Fruit fly (Drosophila melanogaster) whole organism, embryonic: ENCODE measurements around the gene CG10996.

Source experiments
- Adf1 ChIP-seq: fragments of 200-800 bp; sonication (Bioruptor generic); IDR thresholded peaks from 2 replicates; pipeline ENCODE4 v1.3.6; 2022; ENCODE audit warnings: missing biosample characterization, missing genetic modification characterization
- Aef1 ChIP-seq: fragments of 200-800 bp; sonication (Bioruptor generic); IDR thresholded peaks from 3 replicates; pipeline ENCODE4 v1.3.6; 2022; ENCODE audit warnings: missing biosample characterization, missing genetic modification characterization
- CG1024 ChIP-seq: fragments of 200-800 bp; sonication (Bioruptor generic); IDR thresholded peaks from 2 replicates; pipeline ENCODE4 v1.3.6; 2022; ENCODE audit warnings: missing biosample characterization, missing genetic modification characterization
- CG10543 ChIP-seq: fragments of 200-800 bp; sonication (Bioruptor generic); optimal IDR thresholded peaks from 3 replicates; lab custom pipeline; 2017; ENCODE audit warnings: missing biosample characterization, mild to moderate bottlenecking, missing genetic modification characterization, moderate library complexity
- CG12104 ChIP-seq: fragments of 200-800 bp; sonication (Bioruptor generic); optimal IDR thresholded peaks from 3 replicates; lab custom pipeline; 2016; ENCODE audit warnings: missing biosample characterization, missing genetic modification characterization
- CG17385 ChIP-seq: fragments of 200-800 bp; sonication (Bioruptor generic); optimal IDR thresholded peaks from 3 replicates; lab custom pipeline; 2018; ENCODE audit warnings: missing biosample characterization, mild to moderate bottlenecking, missing genetic modification characterization
- CG18599 ChIP-seq: fragments of 200-800 bp; sonication (Bioruptor generic); optimal IDR thresholded peaks from 3 replicates; lab custom pipeline; 2017; ENCODE audit warnings: missing biosample characterization, missing genetic modification characterization, mild to moderate bottlenecking, moderate library complexity, missing genetic modification reagents
- CG2120 ChIP-seq: fragments of 200-800 bp; sonication (Bioruptor generic); optimal IDR thresholded peaks from 3 replicates; lab custom pipeline; 2016; ENCODE audit warnings: missing biosample characterization, missing genetic modification characterization
- CG2712 ChIP-seq: fragments of 200-800 bp; optimal IDR thresholded peaks from 3 replicates; lab custom pipeline; 2019; ENCODE audit warnings: missing biosample characterization, mild to moderate bottlenecking, missing genetic modification characterization, moderate library complexity
- CG4707 ChIP-seq: fragments of 200-800 bp; sonication (Bioruptor generic); optimal IDR thresholded peaks from 2 replicates; lab custom pipeline; 2018; ENCODE audit warnings: missing biosample characterization, mild to moderate bottlenecking, missing genetic modification characterization, moderate library complexity
- CG6254 ChIP-seq: fragments of 200-800 bp; sonication (Bioruptor generic); optimal IDR thresholded peaks from 3 replicates; lab custom pipeline; 2017; ENCODE audit warnings: mild to moderate bottlenecking, missing biosample characterization, missing genetic modification reagents, missing genetic modification characterization
- CG6813 ChIP-seq: fragments of 200-800 bp; sonication (Bioruptor generic); optimal IDR thresholded peaks from 2 replicates; lab custom pipeline; 2017; ENCODE audit warnings: missing biosample characterization, missing genetic modification characterization, mild to moderate bottlenecking, moderate library complexity, missing genetic modification reagents
- CG8089 ChIP-seq: fragments of 200-800 bp; sonication (Bioruptor generic); optimal IDR thresholded peaks from 3 replicates; lab custom pipeline; 2016; ENCODE audit warnings: missing biosample characterization, missing genetic modification characterization
- CG8359 ChIP-seq: fragments of 200-800 bp; sonication (Bioruptor generic); optimal IDR thresholded peaks from 2 replicates; lab custom pipeline; 2017; ENCODE audit warnings: missing biosample characterization, mild to moderate bottlenecking, missing genetic modification characterization, borderline replicate concordance
- CoRest ChIP-seq: fragments of 200-800 bp; sonication (Bioruptor generic); optimal IDR thresholded peaks from 3 replicates; lab custom pipeline; 2018; ENCODE audit warnings: missing biosample characterization, mild to moderate bottlenecking, missing genetic modification characterization, moderate library complexity
- D19A ChIP-seq: fragments of 200-800 bp; optimal IDR thresholded peaks from 3 replicates; lab custom pipeline; 2019; ENCODE audit warnings: missing biosample characterization, mild to moderate bottlenecking, missing genetic modification characterization, moderate library complexity
- D19B ChIP-seq: fragments of 200-800 bp; sonication (Bioruptor generic); optimal IDR thresholded peaks from 2 replicates; lab custom pipeline; 2017; ENCODE audit warnings: missing biosample characterization, mild to moderate bottlenecking, missing genetic modification characterization
- Eip74EF ChIP-seq, 2 experiments: fragments of 200-800 bp in 1 of 2; fragments of >200 bp in 1 of 2; sonication (Bioruptor generic) in 1 of 2; optimal IDR thresholded peaks; 2 replicates each; lab custom pipeline; 2017 to 2019; ENCODE audit warnings: missing biosample characterization in 2 of 2, missing genetic modification characterization in 2 of 2, mild to moderate bottlenecking in 1 of 2, moderate library complexity in 1 of 2
- Gsc ChIP-seq: fragments of 200-800 bp; sonication (Bioruptor generic); IDR thresholded peaks from 2 replicates; pipeline ENCODE4 v1.3.6; 2022; ENCODE audit warnings: missing biosample characterization, missing genetic modification characterization
- H15 ChIP-seq: fragments of 200-800 bp; sonication (Bioruptor generic); IDR thresholded peaks from 3 replicates; pipeline ENCODE4 v1.3.6; 2022; ENCODE audit warnings: missing biosample characterization, missing genetic modification characterization
- Mes4 ChIP-seq: fragments of 200-800 bp; sonication (Bioruptor generic); optimal IDR thresholded peaks from 2 replicates; lab custom pipeline; 2016; ENCODE audit warnings: missing biosample characterization, missing genetic modification characterization
- Mrtf ChIP-seq: fragments of 200-800 bp; sonication (Bioruptor generic); IDR thresholded peaks from 3 replicates; pipeline ENCODE4 v1.3.6; 2022; ENCODE audit warnings: missing biosample characterization, missing genetic modification characterization
- Optix ChIP-seq: fragments of 200-800 bp; sonication (Bioruptor generic); IDR thresholded peaks from 3 replicates; pipeline ENCODE4 v1.3.6; 2022; ENCODE audit warnings: missing biosample characterization, missing genetic modification characterization
- PHDP ChIP-seq: fragments of 200-800 bp; sonication (Bioruptor generic); optimal IDR thresholded peaks from 3 replicates; lab custom pipeline; 2018; ENCODE audit warnings: missing biosample characterization, mild to moderate bottlenecking, missing genetic modification characterization, moderate library complexity
- Sin3A ChIP-seq: fragments of >200 bp; optimal IDR thresholded peaks from 2 replicates; lab custom pipeline; 2018
- Sox102F ChIP-seq: fragments of 200-800 bp; sonication (Bioruptor generic); optimal IDR thresholded peaks from 2 replicates; lab custom pipeline; 2018; ENCODE audit warnings: missing biosample characterization, mild to moderate bottlenecking, missing genetic modification characterization, moderate library complexity
- YL-1 ChIP-seq: fragments of 200-800 bp; sonication (Bioruptor generic); optimal IDR thresholded peaks from 3 replicates; lab custom pipeline; 2017; ENCODE audit warnings: missing biosample characterization, mild to moderate bottlenecking, missing genetic modification characterization
- ab ChIP-seq: fragments of 200-800 bp; sonication (Bioruptor generic); optimal IDR thresholded peaks from 2 replicates; lab custom pipeline; 2016; ENCODE audit warnings: missing biosample characterization, missing genetic modification characterization
- ash1 ChIP-seq: fragments of 200-800 bp; sonication (Bioruptor generic); optimal IDR thresholded peaks from 2 replicates; lab custom pipeline; 2018; ENCODE audit warnings: missing biosample characterization, mild to moderate bottlenecking, missing genetic modification characterization
- cad ChIP-seq: fragments of >200 bp; optimal IDR thresholded peaks from 2 replicates; lab custom pipeline; 2017; ENCODE audit warnings: missing biosample characterization, missing genetic modification characterization
- chif ChIP-seq, 2 experiments: fragments of 200-800 bp; sonication (Bioruptor generic); optimal IDR thresholded peaks; 3 replicates each; lab custom pipeline; 2016; ENCODE audit warnings: missing biosample characterization in 2 of 2, missing genetic modification characterization in 2 of 2
- croc ChIP-seq: fragments of 200-800 bp; sonication (Bioruptor generic); conservative IDR thresholded peaks from 3 replicates; pipeline ENCODE4 v1.3.6; 2022; ENCODE audit warnings: missing biosample characterization, missing genetic modification characterization
- crol ChIP-seq: fragments of 200-800 bp; sonication (Bioruptor generic); IDR thresholded peaks from 2 replicates; pipeline ENCODE4 v1.3.6; 2022; ENCODE audit warnings: missing biosample characterization, missing genetic modification characterization
- esg ChIP-seq: fragments of 200-800 bp; sonication (Bioruptor generic); conservative IDR thresholded peaks from 2 replicates; pipeline ENCODE4 v1.3.6; 2022; ENCODE audit warnings: missing biosample characterization, missing genetic modification characterization
- ewg ChIP-seq: fragments of 200-800 bp; sonication (Bioruptor generic); optimal IDR thresholded peaks from 3 replicates; lab custom pipeline; 2017; ENCODE audit warnings: mild to moderate bottlenecking, missing biosample characterization, missing genetic modification reagents, missing genetic modification characterization
- fd3F ChIP-seq: fragments of 200-800 bp; sonication (Bioruptor generic); optimal IDR thresholded peaks from 2 replicates; lab custom pipeline; 2018; ENCODE audit warnings: missing biosample characterization, mild to moderate bottlenecking, missing genetic modification characterization, moderate library complexity
- ind ChIP-seq: fragments of 200-800 bp; sonication (Bioruptor generic); optimal IDR thresholded peaks from 3 replicates; lab custom pipeline; 2016; ENCODE audit warnings: missing biosample characterization, missing genetic modification characterization
- jigr1 ChIP-seq: fragments of 200-800 bp; sonication (Bioruptor generic); IDR thresholded peaks from 3 replicates; pipeline ENCODE4 v1.3.6; 2022; ENCODE audit warnings: missing biosample characterization, missing genetic modification characterization
- kay ChIP-seq: fragments of 200-800 bp; sonication (Bioruptor generic); optimal IDR thresholded peaks from 2 replicates; lab custom pipeline; 2016; ENCODE audit warnings: missing biosample characterization, missing genetic modification characterization
- lilli ChIP-seq: fragments of 200-800 bp; sonication (Bioruptor generic); optimal IDR thresholded peaks from 3 replicates; lab custom pipeline; 2016; ENCODE audit warnings: missing biosample characterization, missing genetic modification characterization
- nerfin-1 ChIP-seq: fragments of 200-800 bp; sonication (Bioruptor generic); optimal IDR thresholded peaks from 3 replicates; lab custom pipeline; 2019; ENCODE audit warnings: missing biosample characterization, mild to moderate bottlenecking, missing genetic modification characterization, moderate library complexity
- peb ChIP-seq: fragments of 200-800 bp; sonication (Bioruptor generic); IDR thresholded peaks from 2 replicates; pipeline ENCODE4 v1.3.6; 2022; ENCODE audit warnings: missing biosample characterization, missing genetic modification characterization
- phol ChIP-seq: fragments of 200-800 bp; sonication (Bioruptor generic); optimal IDR thresholded peaks from 3 replicates; lab custom pipeline; 2018; ENCODE audit warnings: missing biosample characterization, mild to moderate bottlenecking, missing genetic modification characterization, moderate library complexity
- ranshi ChIP-seq: fragments of 200-800 bp; sonication (Bioruptor generic); IDR thresholded peaks from 2 replicates; pipeline ENCODE4 v1.3.6; 2022; ENCODE audit warnings: missing biosample characterization, missing genetic modification characterization
- ro ChIP-seq: fragments of 200-800 bp; sonication (Bioruptor generic); IDR thresholded peaks from 2 replicates; pipeline ENCODE4 v1.3.6; 2022; ENCODE audit warnings: missing biosample characterization, missing genetic modification characterization
- scrt ChIP-seq: fragments of 200-800 bp; sonication (Bioruptor generic); optimal IDR thresholded peaks from 2 replicates; lab custom pipeline; 2018; ENCODE audit warnings: missing biosample characterization, mild to moderate bottlenecking, missing genetic modification characterization, moderate library complexity
- shn ChIP-seq: fragments of 200-800 bp; sonication (Bioruptor generic); optimal IDR thresholded peaks from 3 replicates; lab custom pipeline; 2016; ENCODE audit warnings: missing biosample characterization, missing genetic modification characterization
- so ChIP-seq: fragments of 200-800 bp; sonication (Bioruptor generic); IDR thresholded peaks from 3 replicates; pipeline ENCODE4 v1.3.6; 2022; ENCODE audit warnings: missing biosample characterization, missing genetic modification characterization
- ssp ChIP-seq: fragments of 200-800 bp; sonication (Bioruptor generic); IDR thresholded peaks from 2 replicates; pipeline ENCODE4 v1.3.6; 2022; ENCODE audit warnings: missing biosample characterization, missing genetic modification characterization
- twi ChIP-seq: fragments of 200-800 bp; optimal IDR thresholded peaks from 2 replicates; lab custom pipeline; 2019; ENCODE audit warnings: missing biosample characterization, mild to moderate bottlenecking, missing genetic modification characterization, moderate library complexity

CG10996 gene

DNA sequence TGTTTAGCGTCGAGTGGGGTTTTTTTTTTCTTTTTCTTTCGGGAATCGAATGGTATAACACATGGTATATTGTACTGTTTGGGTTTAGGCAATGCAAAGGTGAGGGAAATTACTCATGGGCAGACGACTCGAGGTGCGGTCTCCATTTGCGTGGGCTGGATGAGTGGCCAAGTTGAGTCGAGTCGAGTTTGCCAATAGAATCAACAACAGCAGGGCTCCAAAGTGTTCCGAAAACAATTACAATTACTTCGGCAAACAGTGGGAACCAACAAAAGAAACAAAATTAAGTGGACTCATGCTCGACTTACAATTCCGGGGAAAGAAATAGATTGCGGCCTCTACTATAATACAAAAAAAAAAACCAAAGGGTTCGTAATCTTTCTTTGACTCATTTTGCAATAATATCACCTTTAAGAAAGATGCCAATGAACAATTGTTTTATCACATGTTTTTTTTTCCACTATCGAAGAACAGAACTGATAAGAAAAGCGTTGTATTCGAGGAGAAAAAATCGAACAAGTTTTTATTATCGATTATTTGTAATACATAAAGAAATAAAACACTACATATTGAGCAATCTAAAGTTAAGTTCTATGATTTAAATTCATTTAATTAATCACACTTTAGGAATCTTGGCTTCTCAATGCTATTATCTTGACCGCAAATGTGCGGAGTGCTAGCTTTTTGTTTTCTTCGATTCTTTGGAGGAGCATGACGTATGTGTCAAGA lies 23.0 kb upstream of the CG10996 start (continued):
- TF ChIP-seq Gsc (GFP tag; lab: Robert Waterston, UW) = no peak
- no peak for TF ChIP-seq D19A (tag; lab: Kevin White, UChicago)
- TF ChIP-seq Mrtf (GFP tag; lab: Robert Waterston, UW) = no peak
- no peak for TF ChIP-seq nerfin-1 (tag; lab: Kevin White, UChicago)
- TF ChIP-seq kay (GFP tag; lab: Kevin White, UChicago) = no peak
- TF ChIP-seq D19B (GFP tag; lab: Kevin White, UChicago) = no peak
- TF ChIP-seq CG2120 (GFP tag; lab: Kevin White, UChicago) = peak; percentile 53
- TF ChIP-seq so (GFP tag; lab: Robert Waterston, UW) = 0 out of 3 replicates have a peak, but pooled peaks have one; percentile 25
- peak; percentile 19 for TF ChIP-seq CG6254 (GFP tag; lab: Kevin White, UChicago)
- no peak for TF ChIP-seq fd3F (GFP tag; lab: Kevin White, UChicago)
- TF ChIP-seq CG1024 (GFP tag; lab: Robert Waterston, UW) = no peak
- peak; percentile 22 for TF ChIP-seq CG2712 (tag; lab: Kevin White, UChicago)
- no peak for TF ChIP-seq ash1 (GFP tag; lab: Kevin White, UChicago)
- peak; percentile 4 for TF ChIP-seq CG6813
- TF ChIP-seq peb (GFP tag; lab: Robert Waterston, UW) = no peak
- no peak for TF ChIP-seq crol (GFP tag; lab: Robert Waterston, UW)
- no peak for TF ChIP-seq H15 (GFP tag; lab: Robert Waterston, UW)
- TF ChIP-seq CG8359 (GFP tag; lab: Kevin White, UChicago) = no peak
- no peak for TF ChIP-seq Adf1 (GFP tag; lab: Robert Waterston, UW)
- TF ChIP-seq CG12104 = peak; percentile 33
- no peak for TF ChIP-seq jigr1 (GFP tag; lab: Robert Waterston, UW)
- no peak for TF ChIP-seq ind (GFP tag; lab: Kevin White, UChicago)
- no peak for TF ChIP-seq CG4707 (GFP tag; lab: Kevin White, UChicago)
- no peak for TF ChIP-seq CG10543 (GFP tag; lab: Kevin White, UChicago)
- peak; percentile 10 for TF ChIP-seq Mes4 (GFP tag; lab: Kevin White, UChicago)
- no peak for TF ChIP-seq ro (GFP tag; lab: Robert Waterston, UW)
- TF ChIP-seq Sin3A (lab: Kevin White, UChicago) = no peak
- TF ChIP-seq shn (GFP tag; lab: Kevin White, UChicago) = no peak
- TF ChIP-seq CG18599 = peak; percentile 29
- TF ChIP-seq ab (GFP tag; lab: Kevin White, UChicago) = no peak
- TF ChIP-seq chif (GFP tag; optimal IDR thresholded peaks at IDR 0.05; lab: Kevin White, UChicago) = no peak
- TF ChIP-seq CG17385 (GFP tag; lab: Kevin White, UChicago) = no peak
- TF ChIP-seq CG8089 = no peak
- TF ChIP-seq PHDP (tag; lab: Kevin White, UChicago) = peak; percentile 22
- no peak for TF ChIP-seq YL-1 (GFP tag; lab: Kevin White, UChicago)
- peak; percentile 34 for TF ChIP-seq phol (tag; lab: Kevin White, UChicago)
- TF ChIP-seq Aef1 (GFP tag; lab: Robert Waterston, UW) = no peak
- no peak for TF ChIP-seq cad (GFP tag; lab: Kevin White, UChicago)
- peak; percentile 29 for TF ChIP-seq Sox102F (GFP tag; lab: Kevin White, UChicago)
- no peak for TF ChIP-seq twi (tag; lab: Kevin White, UChicago)
- TF ChIP-seq croc (GFP tag; lab: Robert Waterston, UW) = no peak
- TF ChIP-seq Optix (GFP tag; lab: Robert Waterston, UW) = no peak
- no peak for TF ChIP-seq ranshi (GFP tag; lab: Robert Waterston, UW)
- TF ChIP-seq CoRest = peak; percentile 39
- TF ChIP-seq scrt (GFP tag; lab: Kevin White, UChicago) = no peak
- TF ChIP-seq ssp (GFP tag; lab: Robert Waterston, UW) = no peak
- peak in 1 of 2 experiments; percentile 10 for TF ChIP-seq Eip74EF (GFP tag; optimal IDR thresholded peaks at IDR 0.05; lab: Kevin White, UChicago)
- TF ChIP-seq ewg (GFP tag; lab: Kevin White, UChicago) = no peak
- TF ChIP-seq esg = no peak
- TF ChIP-seq lilli (GFP tag; lab: Kevin White, UChicago) = peak; percentile 35
